Fruit fly (Drosophila melanogaster) whole organism, embryonic: Measurements from ENCODE around the gene CG14282.

Experiments used
- ATbp ChIP-seq: fragments of 200-800 bp; sonication (Bioruptor generic); optimal IDR thresholded peaks from 2 replicates; lab custom pipeline; 2017; ENCODE audit warnings: missing biosample characterization, mild to moderate bottlenecking, missing genetic modification characterization, missing genetic modification reagents
- Bgb ChIP-seq: fragments of 200-800 bp; sonication (Bioruptor generic); IDR thresholded peaks from 2 replicates; pipeline ENCODE4 v1.3.6; 2022; ENCODE audit warnings: missing biosample characterization, missing genetic modification characterization; ENCODE audit not compliant: partially characterized antibody
- CG10979 ChIP-seq: fragments of 200-800 bp; sonication (Bioruptor generic); optimal IDR thresholded peaks from 2 replicates; lab custom pipeline; 2018; ENCODE audit warnings: missing biosample characterization, mild to moderate bottlenecking, missing genetic modification characterization, moderate library complexity
- CG11723 ChIP-seq: fragments of 200-800 bp; sonication (Bioruptor generic); optimal IDR thresholded peaks from 2 replicates; lab custom pipeline; 2017; ENCODE audit warnings: missing biosample characterization, mild to moderate bottlenecking, missing genetic modification characterization
- CG13894 ChIP-seq: fragments of 200-800 bp; sonication (Bioruptor generic); optimal IDR thresholded peaks from 3 replicates; lab custom pipeline; 2018; ENCODE audit warnings: missing biosample characterization, mild to moderate bottlenecking, missing genetic modification characterization, moderate library complexity
- CG15514 ChIP-seq: fragments of 200-800 bp; sonication (Bioruptor generic); optimal IDR thresholded peaks from 3 replicates; lab custom pipeline; 2017; ENCODE audit warnings: missing biosample characterization, missing genetic modification characterization, mild to moderate bottlenecking, moderate library complexity, missing genetic modification reagents
- CG1603 ChIP-seq: fragments of 200-800 bp; sonication (Bioruptor generic); optimal IDR thresholded peaks from 2 replicates; lab custom pipeline; 2019; ENCODE audit warnings: missing biosample characterization, mild to moderate bottlenecking, missing genetic modification characterization, moderate library complexity
- CG17802 ChIP-seq: fragments of 200-800 bp; sonication (Bioruptor generic); optimal IDR thresholded peaks from 2 replicates; lab custom pipeline; 2018; ENCODE audit warnings: missing biosample characterization, mild to moderate bottlenecking, missing genetic modification characterization, moderate library complexity
- CG18262 ChIP-seq: fragments of 200-800 bp; optimal IDR thresholded peaks from 3 replicates; lab custom pipeline; 2019; ENCODE audit warnings: missing biosample characterization, mild to moderate bottlenecking, missing genetic modification characterization, moderate library complexity
- CG2712 ChIP-seq: fragments of 200-800 bp; optimal IDR thresholded peaks from 3 replicates; lab custom pipeline; 2019; ENCODE audit warnings: missing biosample characterization, mild to moderate bottlenecking, missing genetic modification characterization, moderate library complexity
- CG3281 ChIP-seq: fragments of 200-800 bp; sonication (Bioruptor generic); optimal IDR thresholded peaks from 3 replicates; lab custom pipeline; 2017; ENCODE audit warnings: missing biosample characterization, mild to moderate bottlenecking, missing genetic modification characterization
- CG4360 ChIP-seq: fragments of 200-800 bp; sonication (Bioruptor generic); IDR thresholded peaks from 2 replicates; pipeline ENCODE4 v1.3.6; 2022; ENCODE audit warnings: missing biosample characterization, missing genetic modification characterization
- CG6654 ChIP-seq: fragments of 200-800 bp; sonication (Bioruptor generic); optimal IDR thresholded peaks from 2 replicates; lab custom pipeline; 2017; ENCODE audit warnings: missing biosample characterization, mild to moderate bottlenecking, missing genetic modification characterization
- CG6683 ChIP-seq: fragments of 200-800 bp; sonication (Bioruptor generic); optimal IDR thresholded peaks from 2 replicates; lab custom pipeline; 2017; ENCODE audit warnings: missing biosample characterization, mild to moderate bottlenecking, missing genetic modification characterization, missing genetic modification reagents
- CG6689 ChIP-seq: fragments of 200-800 bp; sonication (Bioruptor generic); IDR thresholded peaks from 2 replicates; pipeline ENCODE4 v1.3.6; 2022; ENCODE audit warnings: missing biosample characterization, missing genetic modification characterization
- CG6765 ChIP-seq: fragments of 200-800 bp; sonication (Bioruptor generic); optimal IDR thresholded peaks from 3 replicates; lab custom pipeline; 2017; ENCODE audit warnings: missing biosample characterization, mild to moderate bottlenecking, missing genetic modification characterization
- CG7271 ChIP-seq: fragments of 200-800 bp; sonication (Bioruptor generic); optimal IDR thresholded peaks from 2 replicates; lab custom pipeline; 2018; ENCODE audit warnings: missing biosample characterization, mild to moderate bottlenecking, missing genetic modification characterization, moderate library complexity
- CG7928 ChIP-seq: fragments of 200-800 bp; sonication (Bioruptor generic); optimal IDR thresholded peaks from 2 replicates; lab custom pipeline; 2017; ENCODE audit warnings: missing biosample characterization, mild to moderate bottlenecking, missing genetic modification characterization
- CG8281 ChIP-seq: fragments of 200-800 bp; sonication (Bioruptor generic); optimal IDR thresholded peaks from 2 replicates; lab custom pipeline; 2018; ENCODE audit warnings: missing biosample characterization, mild to moderate bottlenecking, missing genetic modification characterization, moderate library complexity
- CG8290 ChIP-seq, 3 experiments: fragments of 200-800 bp; sonication (Bioruptor generic); optimal IDR thresholded peaks; 2 replicates each; lab custom pipeline; 2016 to 2019; ENCODE audit warnings: missing biosample characterization in 3 of 3, missing genetic modification characterization in 3 of 3, mild to moderate bottlenecking in 2 of 3, moderate library complexity in 1 of 3
- CHES-1-like ChIP-seq: fragments of 200-800 bp; sonication (Bioruptor generic); optimal IDR thresholded peaks from 2 replicates; lab custom pipeline; 2016; ENCODE audit warnings: missing biosample characterization, missing genetic modification characterization
- Deaf1 ChIP-seq: fragments of 200-800 bp; optimal IDR thresholded peaks from 3 replicates; lab custom pipeline; 2019; ENCODE audit warnings: missing biosample characterization, mild to moderate bottlenecking, missing genetic modification characterization, moderate library complexity
- Gsc ChIP-seq: fragments of 200-800 bp; sonication (Bioruptor generic); IDR thresholded peaks from 2 replicates; pipeline ENCODE4 v1.3.6; 2022; ENCODE audit warnings: missing biosample characterization, missing genetic modification characterization
- Gug ChIP-seq: fragments of 200-800 bp; sonication (Bioruptor generic); IDR thresholded peaks from 4 replicates; pipeline ENCODE4 v1.3.6; 2022; ENCODE audit warnings: missing biosample characterization, missing genetic modification characterization
- Lim3 ChIP-seq: fragments of 200-800 bp; sonication (Bioruptor generic); IDR thresholded peaks from 2 replicates; pipeline ENCODE4 v1.3.6; 2022; ENCODE audit warnings: missing biosample characterization, missing genetic modification characterization
- Myb ChIP-seq: fragments of 200-800 bp; sonication (Bioruptor generic); optimal IDR thresholded peaks from 2 replicates; lab custom pipeline; 2016; ENCODE audit warnings: missing biosample characterization, missing genetic modification characterization
- Optix ChIP-seq: fragments of 200-800 bp; sonication (Bioruptor generic); IDR thresholded peaks from 3 replicates; pipeline ENCODE4 v1.3.6; 2022; ENCODE audit warnings: missing biosample characterization, missing genetic modification characterization
- PHDP ChIP-seq: fragments of 200-800 bp; sonication (Bioruptor generic); optimal IDR thresholded peaks from 3 replicates; lab custom pipeline; 2018; ENCODE audit warnings: missing biosample characterization, mild to moderate bottlenecking, missing genetic modification characterization, moderate library complexity
- Pdp1 ChIP-seq, 2 experiments: fragments of 200-800 bp; sonication (Bioruptor generic); optimal IDR thresholded peaks; 3 replicates each; lab custom pipeline; 2016; ENCODE audit warnings: missing biosample characterization in 2 of 2, missing genetic modification characterization in 2 of 2, mild to moderate bottlenecking in 1 of 2, moderate library complexity in 1 of 2
- Usf ChIP-seq: fragments of 200-800 bp; sonication (Bioruptor generic); optimal IDR thresholded peaks from 2 replicates; lab custom pipeline; 2017; ENCODE audit warnings: missing genotype, missing biosample characterization, missing genetic modification characterization
- bowl ChIP-seq: fragments of 200-800 bp; sonication (Bioruptor generic); IDR thresholded peaks from 2 replicates; pipeline ENCODE4 v1.3.6; 2022; ENCODE audit warnings: missing biosample characterization, missing genetic modification characterization
- caup ChIP-seq: fragments of 200-800 bp; sonication (Bioruptor generic); optimal IDR thresholded peaks from 3 replicates; lab custom pipeline; 2017; ENCODE audit warnings: missing biosample characterization, mild to moderate bottlenecking, missing genetic modification characterization, moderate library complexity; ENCODE audit not compliant: severe bottlenecking
- chinmo ChIP-seq: fragments of 200-800 bp; sonication (Bioruptor generic); IDR thresholded peaks from 4 replicates; pipeline ENCODE4 v1.3.6; 2022; ENCODE audit warnings: missing biosample characterization, missing genetic modification characterization; ENCODE audit not compliant: partially characterized antibody
- chn ChIP-seq: fragments of 200-800 bp; sonication (Bioruptor generic); optimal IDR thresholded peaks from 2 replicates; lab custom pipeline; 2016; ENCODE audit warnings: missing biosample characterization, missing genetic modification characterization
- eve ChIP-seq, 2 experiments: fragments of >200 bp; optimal IDR thresholded peaks; 2 replicates each; lab custom pipeline; 2017; ENCODE audit warnings: missing biosample characterization in 2 of 2, missing genetic modification characterization in 2 of 2
- gcm ChIP-seq: fragments of 200-800 bp; sonication (Bioruptor generic); optimal IDR thresholded peaks from 2 replicates; lab custom pipeline; 2019; ENCODE audit warnings: missing biosample characterization, mild to moderate bottlenecking, missing genetic modification characterization, moderate library complexity
- hb ChIP-seq: fragments of 200-800 bp; sonication (Bioruptor generic); IDR thresholded peaks from 3 replicates; pipeline ENCODE4 v1.3.6; 2022; ENCODE audit warnings: missing biosample characterization, missing genetic modification characterization; ENCODE audit not compliant: partially characterized antibody
- insv ChIP-seq, 2 experiments: fragments of 200-800 bp; sonication (Bioruptor generic); optimal IDR thresholded peaks; 3 replicates each; lab custom pipeline; 2016 to 2018; ENCODE audit warnings: missing biosample characterization in 2 of 2, missing genetic modification characterization in 2 of 2
- lab ChIP-seq: fragments of 200-800 bp; sonication (Bioruptor generic); optimal IDR thresholded peaks from 3 replicates; lab custom pipeline; 2017; ENCODE audit warnings: missing biosample characterization, missing genetic modification characterization, mild to moderate bottlenecking, moderate library complexity, missing genetic modification reagents
- nerfin-1 ChIP-seq: fragments of 200-800 bp; sonication (Bioruptor generic); optimal IDR thresholded peaks from 3 replicates; lab custom pipeline; 2019; ENCODE audit warnings: missing biosample characterization, mild to moderate bottlenecking, missing genetic modification characterization, moderate library complexity
- pros ChIP-seq: fragments of 200-800 bp; sonication (Bioruptor generic); optimal IDR thresholded peaks from 3 replicates; lab custom pipeline; 2019; ENCODE audit warnings: missing biosample characterization, mild to moderate bottlenecking, missing genetic modification characterization, moderate library complexity
- sim ChIP-seq: fragments of 200-800 bp; sonication (Bioruptor generic); IDR thresholded peaks from 2 replicates; pipeline ENCODE4 v1.3.6; 2022; ENCODE audit warnings: missing biosample characterization, missing genetic modification characterization
- sr ChIP-seq: fragments of 200-800 bp; sonication (Bioruptor generic); IDR thresholded peaks from 3 replicates; pipeline ENCODE4 v1.3.6; 2022; ENCODE audit warnings: missing biosample characterization, missing genetic modification characterization
- stc ChIP-seq: fragments of 200-800 bp; sonication (Bioruptor generic); IDR thresholded peaks from 2 replicates; pipeline ENCODE4 v1.3.6; 2022; ENCODE audit warnings: missing biosample characterization, missing genetic modification characterization
- sug ChIP-seq: fragments of 200-800 bp; optimal IDR thresholded peaks from 2 replicates; lab custom pipeline; 2019; ENCODE audit warnings: missing biosample characterization, mild to moderate bottlenecking, missing genetic modification characterization, moderate library complexity
- tin ChIP-seq: fragments of 200-800 bp; sonication (Bioruptor generic); optimal IDR thresholded peaks from 3 replicates; lab custom pipeline; 2016; ENCODE audit warnings: missing biosample characterization, missing genetic modification characterization
- unpg ChIP-seq: fragments of 200-800 bp; sonication (Bioruptor generic); optimal IDR thresholded peaks from 3 replicates; lab custom pipeline; 2018; ENCODE audit warnings: missing biosample characterization, mild to moderate bottlenecking, missing genetic modification characterization, moderate library complexity
- z ChIP-seq: fragments of 200-800 bp; sonication (Bioruptor generic); IDR thresholded peaks from 3 replicates; pipeline ENCODE4 v1.3.6; 2022; ENCODE audit warnings: missing biosample characterization, missing genetic modification characterization
- zf30C ChIP-seq: fragments of 200-800 bp; sonication (Bioruptor generic); optimal IDR thresholded peaks from 3 replicates; lab custom pipeline; 2018; ENCODE audit warnings: missing biosample characterization, mild to moderate bottlenecking, missing genetic modification characterization

The CG14282 gene

dm6 chr3R:19153502-19153983 lies 23.3 kb upstream of the CG14282 start, which contains the start of gene CG5835 (continued):
- TF ChIP-seq CG7271 (tag; lab: Kevin White, UChicago) (no peak), gcm (peak; percentile 79), CG18262 (tag; lab: Kevin White, UChicago) (peak; percentile 18), pros (GFP tag; lab: Kevin White, UChicago) (no peak), CG3281 (GFP tag; lab: Kevin White, UChicago) (no peak), hb (GFP tag; lab: Robert Waterston, UW) (no peak), bowl (GFP tag; lab: Robert Waterston, UW) (no peak), stc (GFP tag; lab: Robert Waterston, UW) (no peak), CG8281 (no peak), CG6765 (GFP tag; lab: Kevin White, UChicago) (peak; percentile 17), lab (GFP tag; lab: Kevin White, UChicago) (peak; percentile 76), CG11723 (no peak), CG1603 (tag; lab: Kevin White, UChicago) (peak; percentile 5), chn (no peak), sug (tag; lab: Kevin White, UChicago) (peak; percentile 58), CG6683 (GFP tag; lab: Kevin White, UChicago) (no peak), Optix (GFP tag; lab: Robert Waterston, UW) (no peak), caup (GFP tag; lab: Kevin White, UChicago) (peak; percentile 26), CG6689 (GFP tag; lab: Robert Waterston, UW) (peak; percentile 63; the same call in 1 of the 2 replicates), unpg (GFP tag; lab: Kevin White, UChicago) (peak; percentile 10), tin (GFP tag; lab: Kevin White, UChicago) (no peak), CG13894 (peak; percentile 11), CG2712 (peak; percentile 37), CG10979 (tag; lab: Kevin White, UChicago) (no peak), Deaf1 (peak; percentile 72), nerfin-1 (tag; lab: Kevin White, UChicago) (no peak), CHES-1-like (GFP tag; lab: Kevin White, UChicago) (no peak), CG6654 (no peak), eve (GFP tag; optimal IDR thresholded peaks at IDR 0.05; lab: Kevin White, UChicago) (no peak), PHDP (peak; percentile 8), Gug (GFP tag; lab: Robert Waterston, UW) (no peak), CG7928 (GFP tag; lab: Kevin White, UChicago) (no peak), Gsc (GFP tag; lab: Robert Waterston, UW) (no peak), ATbp (GFP tag; lab: Kevin White, UChicago) (peak; percentile 13), CG8290 (GFP tag; optimal IDR thresholded peaks at IDR 0.05; lab: Kevin White, UChicago) (no peak), CG8290 (tag; optimal IDR thresholded peaks at IDR 0.05; lab: Kevin White, UChicago) (peak in 1 of 2 experiments; percentile 75), z (GFP tag; lab: Robert Waterston, UW) (no peak), Bgb (GFP tag; lab: Robert Waterston, UW) (peak; percentile 53; the same call in 1 of the 2 replicates), Lim3 (no peak), sr (GFP tag; lab: Robert Waterston, UW) (peak; percentile 50; the same call in 1 of the 3 replicates), Myb (no peak), CG15514 (GFP tag; lab: Kevin White, UChicago) (peak; percentile 36), zf30C (no peak), CG17802 (tag; lab: Kevin White, UChicago) (no peak), sim (GFP tag; lab: Robert Waterston, UW) (no peak), insv (GFP tag; optimal IDR thresholded peaks at IDR 0.05; lab: Kevin White, UChicago) (no peak), chinmo (GFP tag; lab: Robert Waterston, UW) (0 out of 4 replicates have a peak, but pooled peaks have one; percentile 65), Usf (no peak), Pdp1 (GFP tag; optimal IDR thresholded peaks at IDR 0.05; lab: Kevin White, UChicago) (peak in 1 of 2 experiments; percentile 19), CG4360 (no peak)
